Worm (Caenorhabditis elegans): ENCODE results near the gene slc-17.7.

The slc-17.7 gene

ce11 chrV:9303026-9303425, 36.7 kb upstream of the slc-17.7 start, which contains the start of gene nhr-39:
nhr-39 (plus strand) TSS chrV:9303326.
- TF ChIP-seq nhr-232 (tag; optimal IDR thresholded peaks at IDR 0.05) (no peak), fkh-6 (tag; optimal IDR thresholded peaks at IDR 0.05) (no peak), T23F11.4 (GFP tag; optimal IDR thresholded peaks at IDR 0.05) (no peak), ztf-16 (tag; optimal IDR thresholded peaks at IDR 0.05) (no peak), ceh-48 (tag; optimal IDR thresholded peaks at IDR 0.05) (no peak), nhr-11 (tag; optimal IDR thresholded peaks at IDR 0.05) (no peak)

- TF ChIP-seq tbx-2 (tag; optimal IDR thresholded peaks at IDR 0.05) (no peak), mec-3 (tag; optimal IDR thresholded peaks at IDR 0.05; ENCODE audit: borderline replicate concordance) (no peak)
Observed at ce11 chrV:9297332-9297731, 31.0 kb upstream of the slc-17.7 start, which contains the start of gene F44A2.5. F44A2.5 (plus strand) TSS chrV:9297632.

ce11 chrV:9295581-9295980, 29.3 kb upstream of the slc-17.7 start:
- TF ChIP-seq C38D4.7 (GFP tag; optimal IDR thresholded peaks at IDR 0.05), result no peak
- peak; percentile 60 for TF ChIP-seq rnt-1 (tag; optimal IDR thresholded peaks at IDR 0.05)

ce11 chrV:9293359-9293758, 27.1 kb upstream of the slc-17.7 start:
- TF ChIP-seq pha-4 (tag; optimal IDR thresholded peaks at IDR 0.05) (no peak), fkh-6 (tag; optimal IDR thresholded peaks at IDR 0.05) (peak; percentile 8), odd-2 (tag; optimal IDR thresholded peaks at IDR 0.05) (no peak), rnt-1 (tag; optimal IDR thresholded peaks at IDR 0.05) (no peak), ceh-2 (tag; optimal IDR thresholded peaks at IDR 0.05) (peak; percentile 14), tbx-2 (tag; optimal IDR thresholded peaks at IDR 0.05) (peak; percentile 42), pros-1 (tag; optimal IDR thresholded peaks at IDR 0.05) (no peak), ceh-14 (tag; optimal IDR thresholded peaks at IDR 0.05) (peak; percentile 34), hlh-13 (GFP tag; optimal IDR thresholded peaks at IDR 0.05) (no peak), C08G9.2 (tag; optimal IDR thresholded peaks at IDR 0.05) (peak; percentile 25), sdc-2 (tag; optimal IDR thresholded peaks at IDR 0.05) (peak; percentile 38), pha-2 (tag; optimal IDR thresholded peaks at IDR 0.05) (no peak), sox-2 (GFP tag; IDR thresholded peaks at IDR 0.05) (no peak), ceh-31 (tag; optimal IDR thresholded peaks at IDR 0.05) (peak; percentile 17), ceh-34 (tag; optimal IDR thresholded peaks at IDR 0.05) (peak; percentile 23), ref-2 (tag; optimal IDR thresholded peaks at IDR 0.05) (no peak), ceh-45 (GFP tag; IDR thresholded peaks at IDR 0.05) (no peak), lin-11 (tag; optimal IDR thresholded peaks at IDR 0.05) (no peak), unc-42 (tag; optimal IDR thresholded peaks at IDR 0.05) (peak; percentile 30), nhr-232 (tag; optimal IDR thresholded peaks at IDR 0.05) (peak; percentile 10), lim-6 (tag; optimal IDR thresholded peaks at IDR 0.05) (peak; percentile 16), gmeb-2 (tag; optimal IDR thresholded peaks at IDR 0.05) (no peak), hlh-30 (tag; optimal IDR thresholded peaks at IDR 0.05; ENCODE audit: insufficient read depth) (no peak), sox-4 (tag; optimal IDR thresholded peaks at IDR 0.05) (peak; percentile 9), hlh-8 (tag; optimal IDR thresholded peaks at IDR 0.05) (no peak)

- TF ChIP-seq ceh-9 (tag; optimal IDR thresholded peaks at IDR 0.05), result no peak
- TF ChIP-seq Y22D7AL.16 (tag; optimal IDR thresholded peaks at IDR 0.05), result no peak
- TF ChIP-seq ttx-3 (tag; optimal IDR thresholded peaks at IDR 0.05), result no peak
- TF ChIP-seq ahr-1 (tag; optimal IDR thresholded peaks at IDR 0.05), result no peak
- no peak for TF ChIP-seq ceh-14 (tag; optimal IDR thresholded peaks at IDR 0.05)
Observed at ce11 chrV:9291919-9292318, 25.6 kb upstream of the slc-17.7 start, which contains the start of gene ZK682.7. ZK682.7 (minus strand) TSS chrV:9292165.

All from whole organism, late embryonic.